Worm (Caenorhabditis elegans): ENCODE measurements around the gene str-13.

DNA sequence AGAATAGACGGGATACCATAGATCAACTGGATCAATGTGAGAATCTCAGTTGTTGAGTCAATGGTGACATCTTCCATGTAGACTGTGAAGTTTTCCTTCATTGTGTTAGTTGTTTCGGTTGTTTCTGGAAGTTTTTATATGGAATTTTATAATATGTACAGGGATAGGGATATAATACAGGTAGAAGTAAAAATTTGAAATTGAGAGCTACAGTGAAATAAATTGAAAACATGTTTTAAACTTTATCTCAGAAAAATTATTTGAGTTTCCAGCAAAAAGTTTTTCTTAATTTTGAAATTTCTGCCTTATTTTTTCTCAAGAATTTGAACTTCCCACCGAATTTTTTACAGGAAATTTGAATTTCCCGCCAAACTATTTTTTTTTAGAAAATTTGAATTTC, 15.3 kb upstream of the str-13 start, which contains the start of gene srg-62:
- TF ChIP-seq nhr-84 (tag; optimal IDR thresholded peaks at IDR 0.05) (no peak), snpc-4 (tag; optimal IDR thresholded peaks at IDR 0.05) (no peak), ama-1 (optimal IDR thresholded peaks at IDR 0.05) (no peak)
